Fruit fly (Drosophila melanogaster) whole organism, prepupa: ENCODE results near the gene Ski6.

ENCODE experiments used
- CG11902 ChIP-seq: fragments of 200-800 bp; sonication (Bioruptor generic); optimal IDR thresholded peaks from 3 replicates; lab custom pipeline; 2016; ENCODE audit warnings: missing biosample characterization, missing genetic modification characterization
- lz ChIP-seq: fragments of 200-800 bp; sonication (Bioruptor generic); optimal IDR thresholded peaks from 3 replicates; lab custom pipeline; 2016; ENCODE audit warnings: missing biosample characterization, missing genetic modification characterization
- topi ChIP-seq: fragments of 200-800 bp; sonication (Bioruptor generic); optimal IDR thresholded peaks from 3 replicates; lab custom pipeline; 2016; ENCODE audit warnings: missing biosample characterization, missing genetic modification characterization

DNA sequence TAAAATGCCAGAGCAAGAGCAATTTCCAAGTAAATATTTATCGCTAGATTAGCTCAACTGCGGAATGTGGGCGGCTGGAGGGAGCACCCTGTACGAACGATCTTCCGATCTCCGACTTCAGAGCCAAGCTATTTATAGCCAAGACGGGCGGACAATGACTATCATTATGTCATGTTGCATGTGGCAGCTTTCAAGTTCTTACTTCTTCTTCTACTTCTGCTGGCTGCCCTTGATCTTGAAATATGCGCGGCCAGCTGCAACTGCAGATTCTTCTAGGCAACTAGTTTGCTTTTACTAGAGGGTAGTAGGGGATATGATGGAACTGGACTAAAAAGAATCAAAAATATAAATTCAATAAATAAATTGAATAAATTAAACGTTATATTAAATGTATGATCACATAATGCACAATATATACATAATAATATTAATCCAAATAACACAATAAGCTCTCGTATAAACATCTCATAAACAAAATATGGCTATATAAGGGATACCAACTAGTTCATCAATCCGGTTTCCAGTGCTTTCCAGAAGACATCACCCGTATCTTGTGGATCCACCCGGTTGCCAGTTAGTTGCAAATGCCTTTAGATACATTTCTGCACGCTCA lies 45.9 kb upstream of the Ski6 start:
- no peak for TF ChIP-seq topi (GFP tag; lab: Kevin White, UChicago)
- no peak for TF ChIP-seq lz (GFP tag; lab: Kevin White, UChicago)
- no peak for TF ChIP-seq CG11902 (GFP tag; lab: Kevin White, UChicago)
